Worm (Caenorhabditis elegans): ENCODE data around the gene sru-44.
A peak's percentile ranks its signal among the peaks of the same experiment; 100 is the strongest.

The sru-44 gene

ce11 chrV:16497504-16497903 lies 29.8 kb upstream of the sru-44 start, which contains the start of gene srh-136:
TSS of gene srh-136 (minus strand) at chrV:16497596.
- TF ChIP-seq ceh-82 (tag; optimal IDR thresholded peaks at IDR 0.05) (no peak), ama-1 (optimal IDR thresholded peaks at IDR 0.05) (no peak), R02D3.7 (tag; optimal IDR thresholded peaks at IDR 0.05) (no peak), Y55F3AM.14 (GFP tag; optimal IDR thresholded peaks at IDR 0.05) (no peak), fos-1 (tag; optimal IDR thresholded peaks at IDR 0.05) (no peak), lin-11 (tag; optimal IDR thresholded peaks at IDR 0.05) (no peak)

- TF ChIP-seq ztf-11 (tag; optimal IDR thresholded peaks at IDR 0.05) = no peak
- peak; percentile 72 for TF ChIP-seq fos-1 (tag; optimal IDR thresholded peaks at IDR 0.05)
- no peak for TF ChIP-seq mab-5 (tag; optimal IDR thresholded peaks at IDR 0.05)
- TF ChIP-seq sma-9 (GFP tag; optimal IDR thresholded peaks at IDR 0.05) = peak; percentile 60
- no peak for TF ChIP-seq sma-9 (tag; optimal IDR thresholded peaks at IDR 0.05)
Observed at ce11 chrV:16494359-16494758, 26.6 kb upstream of the sru-44 start, which contains the start of gene comt-2. TSS of gene comt-2 (minus strand) at chrV:16494489.

- TF ChIP-seq nhr-12 (tag; optimal IDR thresholded peaks at IDR 0.05) (no peak), mbf-1 (tag; optimal IDR thresholded peaks at IDR 0.05) (no peak), lin-13 (GFP tag; optimal IDR thresholded peaks at IDR 0.05) (no peak), elt-1 (tag; optimal IDR thresholded peaks at IDR 0.05) (no peak), ztf-4 (tag; optimal IDR thresholded peaks at IDR 0.05) (no peak), ama-1 (optimal IDR thresholded peaks at IDR 0.05) (no peak), blmp-1 (tag; optimal IDR thresholded peaks at IDR 0.05; ENCODE audit: insufficient read depth) (no peak), fos-1 (tag; optimal IDR thresholded peaks at IDR 0.05) (no peak), Y55F3AM.14 (GFP tag; optimal IDR thresholded peaks at IDR 0.05) (no peak), mdl-1 (tag; optimal IDR thresholded peaks at IDR 0.05) (no peak), egl-27 (tag; optimal IDR thresholded peaks at IDR 0.05) (no peak), peb-1 (tag; optimal IDR thresholded peaks at IDR 0.05) (no peak)
Observed at ce11 chrV:16488172-16488571, 20.4 kb upstream of the sru-44 start, which contains the start of gene sqst-4. TSS of gene sqst-4 (plus strand) at chrV:16488472.

- no peak for TF ChIP-seq zag-1 (tag; optimal IDR thresholded peaks at IDR 0.05)
- no peak for TF ChIP-seq crh-2 (tag; optimal IDR thresholded peaks at IDR 0.05)
- TF ChIP-seq R02D3.7 (tag; optimal IDR thresholded peaks at IDR 0.05) = no peak
- no peak for TF ChIP-seq F13H6.1 (tag; optimal IDR thresholded peaks at IDR 0.05)
- TF ChIP-seq nhr-237 (tag; optimal IDR thresholded peaks at IDR 0.05) = no peak
- TF ChIP-seq nhr-25 (tag; optimal IDR thresholded peaks at IDR 0.05) = no peak
- TF ChIP-seq nhr-11 (tag; optimal IDR thresholded peaks at IDR 0.05) = no peak
- no peak for TF ChIP-seq nhr-129 (tag; optimal IDR thresholded peaks at IDR 0.05)
- no peak for TF ChIP-seq mbf-1 (tag; optimal IDR thresholded peaks at IDR 0.05)
- no peak for TF ChIP-seq lin-39 (tag; optimal IDR thresholded peaks at IDR 0.05)
- TF ChIP-seq lin-13 (GFP tag; optimal IDR thresholded peaks at IDR 0.05) = no peak
- no peak for TF ChIP-seq lin-11 (tag; optimal IDR thresholded peaks at IDR 0.05)
- no peak for TF ChIP-seq sem-4 (tag; optimal IDR thresholded peaks at IDR 0.05)
- no peak for TF ChIP-seq ztf-4 (tag; optimal IDR thresholded peaks at IDR 0.05)
- TF ChIP-seq C34F6.9 (tag; optimal IDR thresholded peaks at IDR 0.05) = no peak
- TF ChIP-seq lsy-2 (tag; optimal IDR thresholded peaks at IDR 0.05) = no peak
- no peak for TF ChIP-seq egl-27 (tag; optimal IDR thresholded peaks at IDR 0.05)
- no peak for TF ChIP-seq unc-39 (tag; optimal IDR thresholded peaks at IDR 0.05)
- TF ChIP-seq gmeb-1 (tag; optimal IDR thresholded peaks at IDR 0.05) = no peak
Observed at ce11 chrV:16487474-16487873, 19.7 kb upstream of the sru-44 start, which contains the start of gene Y32B12A.5. TSS of gene Y32B12A.5 (minus strand) at chrV:16487574.

ce11 chrV:16483681-16484080 lies 15.9 kb upstream of the sru-44 start, which contains the start of gene srh-139:
TSS of gene srh-139 (plus strand) at chrV:16483981.
- TF ChIP-seq elt-1 (tag; optimal IDR thresholded peaks at IDR 0.05) (no peak), sma-3 (GFP tag; optimal IDR thresholded peaks at IDR 0.05) (no peak), lin-39 (tag; optimal IDR thresholded peaks at IDR 0.05) (no peak), crh-2 (tag; optimal IDR thresholded peaks at IDR 0.05) (no peak), ztf-4 (tag; optimal IDR thresholded peaks at IDR 0.05) (no peak), nhr-129 (tag; optimal IDR thresholded peaks at IDR 0.05) (no peak), nhr-237 (tag; optimal IDR thresholded peaks at IDR 0.05) (no peak), C34F6.9 (tag; optimal IDR thresholded peaks at IDR 0.05) (no peak), snpc-4 (tag; optimal IDR thresholded peaks at IDR 0.05) (no peak), elt-3 (tag; optimal IDR thresholded peaks at IDR 0.05) (no peak), ama-1 (optimal IDR thresholded peaks at IDR 0.05) (no peak), skn-1 (tag; optimal IDR thresholded peaks at IDR 0.05) (no peak), ztf-11 (tag; optimal IDR thresholded peaks at IDR 0.05) (no peak), egl-27 (tag; optimal IDR thresholded peaks at IDR 0.05) (no peak)
